Fruit fly (Drosophila melanogaster): ENCODE results near the gene Ost48.
A peak's percentile ranks its signal among the peaks of the same experiment; 100 is the strongest.

Ost48 gene

dm6 chrX:9193604-9194003 lies 35.3 kb upstream of the Ost48 start, which contains the start of gene CG12106 (continued):
- TF ChIP-seq mld (GFP tag; IDR thresholded peaks at IDR 0.05; ENCODE audit: partially characterized antibody): no peak
- TF ChIP-seq Hr51 (GFP tag; optimal IDR thresholded peaks at IDR 0.05): peak in 1 of 2 experiments; percentile 48
- TF ChIP-seq CoRest (tag; optimal IDR thresholded peaks at IDR 0.05): peak; percentile 63
- TF ChIP-seq Xrp1 (GFP tag; IDR thresholded peaks at IDR 0.05): peak; percentile 41; the same call in 1 of the 2 replicates
- peak; percentile 72 for TF ChIP-seq lilli (GFP tag; optimal IDR thresholded peaks at IDR 0.05)
- peak; percentile 42 for TF ChIP-seq Nf-YC (tag; optimal IDR thresholded peaks at IDR 0.05)
- peak; percentile 32 for TF ChIP-seq CG10543 (GFP tag; optimal IDR thresholded peaks at IDR 0.05)
- TF ChIP-seq Abd-B (GFP tag; optimal IDR thresholded peaks at IDR 0.05): peak; percentile 23
- TF ChIP-seq CG18476 (GFP tag; optimal IDR thresholded peaks at IDR 0.05): peak; percentile 23
- TF ChIP-seq mirr (GFP tag; optimal IDR thresholded peaks at IDR 0.05): peak; percentile 34
- peak; percentile 67 for TF ChIP-seq CG1603 (tag; optimal IDR thresholded peaks at IDR 0.05)
- peak; percentile 30 for TF ChIP-seq CG15696 (tag; optimal IDR thresholded peaks at IDR 0.05)
- TF ChIP-seq CG9609 (GFP tag; optimal IDR thresholded peaks at IDR 0.05): peak; percentile 32
- peak; percentile 33 for TF ChIP-seq gro (GFP tag; optimal IDR thresholded peaks at IDR 0.05)
- no peak for TF ChIP-seq Tbp (GFP tag; optimal IDR thresholded peaks at IDR 0.05)
- TF ChIP-seq CG17385 (GFP tag; optimal IDR thresholded peaks at IDR 0.05): peak; percentile 50
- peak; percentile 62; the same call in 1 of the 2 replicates for TF ChIP-seq CG4360 (GFP tag; IDR thresholded peaks at IDR 0.05)
- TF ChIP-seq seq (GFP tag; IDR thresholded peaks at IDR 0.05): 0 out of 2 replicates have a peak, but pooled peaks have one; percentile 31
- TF ChIP-seq CG14710 (tag; optimal IDR thresholded peaks at IDR 0.05): peak; percentile 30
- TF ChIP-seq hkb (optimal IDR thresholded peaks at IDR 0.05): no peak
- peak; percentile 53 for TF ChIP-seq hkb (GFP tag; IDR thresholded peaks at IDR 0.05)
- TF ChIP-seq CG3281 (GFP tag; optimal IDR thresholded peaks at IDR 0.05): peak; percentile 39
- peak; percentile 0 for TF ChIP-seq CG3995 (GFP tag; optimal IDR thresholded peaks at IDR 0.05)
- TF ChIP-seq CG15269 (tag; optimal IDR thresholded peaks at IDR 0.05): peak; percentile 65
- no peak for TF ChIP-seq tna (GFP tag; IDR thresholded peaks at IDR 0.05; ENCODE audit: partially characterized antibody)
- TF ChIP-seq CG10366 (GFP tag; IDR thresholded peaks at IDR 0.05): peak; percentile 36; the same call in 1 of the 2 replicates
- peak; percentile 55 for TF ChIP-seq Fer1 (GFP tag; optimal IDR thresholded peaks at IDR 0.05)
- TF ChIP-seq CG17361 (GFP tag; IDR thresholded peaks at IDR 0.05): peak; percentile 41; the same call in 1 of the 3 replicates
- TF ChIP-seq CG17568 (GFP tag; optimal IDR thresholded peaks at IDR 0.05): no peak
- TF ChIP-seq kni (GFP tag; optimal IDR thresholded peaks at IDR 0.05): peak; percentile 43
- peak; percentile 43 for TF ChIP-seq PHDP (tag; optimal IDR thresholded peaks at IDR 0.05)
- TF ChIP-seq CG12744 (GFP tag; optimal IDR thresholded peaks at IDR 0.05): peak; percentile 19
- TF ChIP-seq prd (optimal IDR thresholded peaks at IDR 0.05): no peak
- peak; percentile 67 for TF ChIP-seq prd (GFP tag; IDR thresholded peaks at IDR 0.05)
- peak; percentile 42 for TF ChIP-seq CG2712 (tag; optimal IDR thresholded peaks at IDR 0.05)
- peak; percentile 25 for TF ChIP-seq bab2 (GFP tag; optimal IDR thresholded peaks at IDR 0.05)
- peak; percentile 55 for TF ChIP-seq nmo (GFP tag; optimal IDR thresholded peaks at IDR 0.05)
- no peak for TF ChIP-seq bbx (GFP tag; IDR thresholded peaks at IDR 0.05; ENCODE audit: partially characterized antibody)
- peak; percentile 98 for TF ChIP-seq grau (tag; optimal IDR thresholded peaks at IDR 0.05)
- no peak for TF ChIP-seq gt (GFP tag; IDR thresholded peaks at IDR 0.05)
- TF ChIP-seq sens-2 (GFP tag; IDR thresholded peaks at IDR 0.05): no peak
- TF ChIP-seq crc (GFP tag; optimal IDR thresholded peaks at IDR 0.05): peak; percentile 14
- TF ChIP-seq fd3F (GFP tag; optimal IDR thresholded peaks at IDR 0.05): peak; percentile 22
- TF ChIP-seq Poxn (GFP tag; IDR thresholded peaks at IDR 0.05): no peak
- TF ChIP-seq HLH54F (GFP tag; optimal IDR thresholded peaks at IDR 0.05): peak; percentile 36
- peak; percentile 50 for TF ChIP-seq phol (tag; optimal IDR thresholded peaks at IDR 0.05)
- peak; percentile 33; the same call in 1 of the 2 replicates for TF ChIP-seq MBD-R2 (GFP tag; IDR thresholded peaks at IDR 0.05)
- peak; percentile 59 for TF ChIP-seq unpg (GFP tag; optimal IDR thresholded peaks at IDR 0.05)
- peak; percentile 40 for TF ChIP-seq dmrt99B (tag; optimal IDR thresholded peaks at IDR 0.05)
- peak; percentile 30 for TF ChIP-seq pzg (GFP tag; optimal IDR thresholded peaks at IDR 0.05)
